Worm (Caenorhabditis elegans) whole organism, L1 larva: ENCODE data around the gene T12A7.6.

Source experiments
- elt-3 ChIP-seq, 6 experiments: fragments of 150-350 bp in 1 of 6; sonication (generic microtip); optimal IDR thresholded peaks; 2 replicates each; lab custom pipeline; 2017 to 2018; ENCODE audit warnings: missing biosample characterization in 6 of 6, missing genetic modification characterization in 6 of 6, inconsistent platforms in 1 of 6
- nhr-28 ChIP-seq: fragments of 150-350 bp; optimal IDR thresholded peaks from 2 replicates; lab custom pipeline; 2014; ENCODE audit warnings: missing biosample characterization, missing genetic modification characterization

DNA sequence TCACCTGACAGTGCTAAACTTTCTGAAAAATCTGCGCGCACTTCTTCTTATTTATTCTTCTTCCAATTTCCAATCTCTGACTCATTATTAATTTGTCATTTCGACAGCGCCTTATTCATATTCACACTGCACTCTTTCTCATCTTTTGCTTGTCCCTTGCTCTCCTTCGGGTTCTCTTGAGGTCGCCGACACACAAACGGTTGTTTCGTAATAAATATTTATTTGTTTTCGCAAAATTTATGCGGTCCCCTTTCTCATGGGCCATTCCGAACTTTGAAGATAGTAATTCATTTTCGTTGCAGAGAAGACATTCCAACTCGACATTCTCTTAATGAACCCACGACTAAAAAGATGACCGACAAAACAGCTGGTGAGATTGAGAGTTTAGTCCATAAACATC lies 34.3 kb upstream of the T12A7.6 start, which contains the start of gene magi-1:
- TF ChIP-seq elt-3 (tag; optimal IDR thresholded peaks at IDR 0.05; lab: Kevin White, UChicago): no peak
- TF ChIP-seq nhr-28 (tag; lab: Kevin White, UChicago): no peak
